Worm (Caenorhabditis elegans): ENCODE data around the gene T07G12.2.

ce11 chrIV:10505016-10505415, 25.5 kb upstream of the T07G12.2 start:
- TF ChIP-seq him-1 (tag; optimal IDR thresholded peaks at IDR 0.05) (no peak), W03F9.2 (tag; optimal IDR thresholded peaks at IDR 0.05) (no peak)

All from whole organism, L4/young adult.